1 fruit fly cellular context compared by ENCODE assay signal in the genomic region with DNA sequence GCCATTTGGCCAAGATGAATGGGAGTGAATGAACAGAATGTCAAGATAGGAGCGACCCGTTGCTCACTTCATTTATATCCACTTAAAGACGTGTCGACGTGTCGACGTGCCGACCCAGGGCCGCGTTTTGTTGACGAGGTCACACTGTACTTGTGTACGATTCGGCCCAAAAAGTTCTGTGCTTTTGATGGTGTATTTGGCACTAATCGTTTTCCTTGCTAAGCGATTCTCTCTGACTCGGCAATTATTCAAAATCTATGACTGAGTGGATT.
TF ChIP-seq lines count a peak whose summit lies in the region.

No protein-coding gene starts in this region.

TF ChIP-seq in whole organism, embryonic, 481 proteins besides CTCF, POLR2A, EP300 and RAD21 (continued from another document):
- TF ChIP-seq CG16813 (GFP tag; IDR thresholded peaks at IDR 0.05; lab: Robert Waterston, UW; ENCODE audit: partially characterized antibody) (no peak), Lhr (GFP tag; optimal IDR thresholded peaks at IDR 0.05; lab: Kevin White, UChicago) (no peak), Nf-YA (GFP tag; IDR thresholded peaks at IDR 0.05; lab: Robert Waterston, UW) (no peak), CG4328 (GFP tag; optimal IDR thresholded peaks at IDR 0.05; lab: Kevin White, UChicago) (no peak), CG2678 (tag; optimal IDR thresholded peaks at IDR 0.05; lab: Kevin White, UChicago) (peak; percentile 42), Oli (tag; optimal IDR thresholded peaks at IDR 0.05; lab: Kevin White, UChicago) (peak; percentile 3), p53 (GFP tag; optimal IDR thresholded peaks at IDR 0.05; lab: Kevin White, UChicago) (no peak), Aef1 (GFP tag; IDR thresholded peaks at IDR 0.05; lab: Robert Waterston, UW) (peak; percentile 50; the same call in 1 of the 3 replicates), Chrac-16 (GFP tag; optimal IDR thresholded peaks at IDR 0.05; lab: Kevin White, UChicago) (no peak), Ets65A (GFP tag; lab: Kevin White, UChicago) (peak; percentile 68), CG7372 (GFP tag; IDR thresholded peaks at IDR 0.05; lab: Robert Waterston, UW) (no peak), inv (GFP tag; IDR thresholded peaks at IDR 0.05; lab: Robert Waterston, UW; ENCODE audit: partially characterized antibody) (no peak), Hr3 (GFP tag; optimal IDR thresholded peaks at IDR 0.05; lab: Kevin White, UChicago) (no peak), CG18764 (GFP tag; optimal IDR thresholded peaks at IDR 0.05; lab: Kevin White, UChicago) (no peak), CG9437 (GFP tag; optimal IDR thresholded peaks at IDR 0.05; lab: Kevin White, UChicago) (no peak), sisA (GFP tag; IDR thresholded peaks at IDR 0.05; lab: Robert Waterston, UW) (no peak), kay (GFP tag; optimal IDR thresholded peaks at IDR 0.05; lab: Kevin White, UChicago) (no peak), gro (GFP tag; optimal IDR thresholded peaks at IDR 0.05; lab: Kevin White, UChicago) (peak; percentile 2), PHDP (tag; optimal IDR thresholded peaks at IDR 0.05; lab: Kevin White, UChicago) (no peak), gt (GFP tag; IDR thresholded peaks at IDR 0.05; lab: Robert Waterston, UW) (no peak), nom (GFP tag; optimal IDR thresholded peaks at IDR 0.05; lab: Kevin White, UChicago) (no peak), caup (GFP tag; optimal IDR thresholded peaks at IDR 0.05; lab: Kevin White, UChicago; ENCODE audit: severe bottlenecking) (no peak), Myb (GFP tag; optimal IDR thresholded peaks at IDR 0.05; lab: Kevin White, UChicago) (no peak), Sin3A (optimal IDR thresholded peaks at IDR 0.05; lab: Kevin White, UChicago) (no peak), bab2 (GFP tag; optimal IDR thresholded peaks at IDR 0.05; lab: Kevin White, UChicago) (peak; percentile 23), Stat92E (GFP tag; optimal IDR thresholded peaks at IDR 0.05; lab: Kevin White, UChicago) (no peak), Dbx (GFP tag; IDR thresholded peaks at IDR 0.05; lab: Robert Waterston, UW) (peak; percentile 55; the same call in 2 of the 3 replicates), CG14441 (GFP tag; IDR thresholded peaks at IDR 0.05; lab: Robert Waterston, UW) (peak; percentile 56; the same call in 1 of the 2 replicates), ro (GFP tag; IDR thresholded peaks at IDR 0.05; lab: Robert Waterston, UW) (no peak), hbn (GFP tag; IDR thresholded peaks at IDR 0.05; lab: Robert Waterston, UW; ENCODE audit: partially characterized antibody) (no peak), en (GFP tag; optimal IDR thresholded peaks at IDR 0.05; lab: Kevin White, UChicago) (no peak), seq (GFP tag; IDR thresholded peaks at IDR 0.05; lab: Robert Waterston, UW) (no peak), slbo (GFP tag; IDR thresholded peaks at IDR 0.05; lab: Robert Waterston, UW) (peak; percentile 69), Bteb2 (GFP tag; optimal IDR thresholded peaks at IDR 0.05; lab: Kevin White, UChicago) (no peak), Rfx (GFP tag; IDR thresholded peaks at IDR 0.05; lab: Robert Waterston, UW) (peak; percentile 76), CG4707 (GFP tag; optimal IDR thresholded peaks at IDR 0.05; lab: Kevin White, UChicago) (no peak), CG13894 (tag; optimal IDR thresholded peaks at IDR 0.05; lab: Kevin White, UChicago) (no peak), HmgZ (tag; optimal IDR thresholded peaks at IDR 0.05; lab: Kevin White, UChicago) (peak; percentile 6), CG3995 (GFP tag; optimal IDR thresholded peaks at IDR 0.05; lab: Kevin White, UChicago) (no peak), CG9797 (GFP tag; optimal IDR thresholded peaks at IDR 0.05; lab: Kevin White, UChicago) (no peak), twi (tag; optimal IDR thresholded peaks at IDR 0.05; lab: Kevin White, UChicago) (no peak), CG12659 (GFP tag; optimal IDR thresholded peaks at IDR 0.05; lab: Kevin White, UChicago) (no peak), CG1233 (GFP tag; optimal IDR thresholded peaks at IDR 0.05; lab: Kevin White, UChicago) (no peak), CG10431 (GFP tag; optimal IDR thresholded peaks at IDR 0.05; lab: Kevin White, UChicago) (no peak), MBD-R2 (GFP tag; IDR thresholded peaks at IDR 0.05; lab: Robert Waterston, UW) (peak; percentile 20; the same call in 1 of the 2 replicates), Bgb (GFP tag; IDR thresholded peaks at IDR 0.05; lab: Robert Waterston, UW; ENCODE audit: partially characterized antibody) (no peak), sqz (GFP tag; optimal IDR thresholded peaks at IDR 0.05; lab: Kevin White, UChicago) (no peak), CG34224 (GFP tag; IDR thresholded peaks at IDR 0.05; lab: Robert Waterston, UW; ENCODE audit: partially characterized antibody) (no peak), CG15011 (GFP tag; optimal IDR thresholded peaks at IDR 0.05; lab: Kevin White, UChicago) (no peak), mam (GFP tag; optimal IDR thresholded peaks at IDR 0.05; lab: Kevin White, UChicago) (peak; percentile 43), CG15601 (tag; optimal IDR thresholded peaks at IDR 0.05; lab: Kevin White, UChicago) (no peak), CG4360 (GFP tag; IDR thresholded peaks at IDR 0.05; lab: Robert Waterston, UW) (no peak), Ravus (GFP tag; IDR thresholded peaks at IDR 0.05; lab: Robert Waterston, UW) (no peak), MESR4 (GFP tag; optimal IDR thresholded peaks at IDR 0.05; lab: Kevin White, UChicago) (no peak), pan (optimal IDR thresholded peaks at IDR 0.05; lab: Kevin White, UChicago) (no peak), pan (GFP tag; optimal IDR thresholded peaks at IDR 0.05 in 1 of 2, IDR thresholded peaks at IDR 0.05 in 1 of 2) (peak in 1 of 2 experiments; percentile 38), Fer1 (GFP tag; optimal IDR thresholded peaks at IDR 0.05; lab: Kevin White, UChicago) (peak; percentile 43), CG10462 (GFP tag; optimal IDR thresholded peaks at IDR 0.05; lab: Kevin White, UChicago) (no peak), dimm (GFP tag; IDR thresholded peaks at IDR 0.05; lab: Robert Waterston, UW) (no peak), scrt (GFP tag; optimal IDR thresholded peaks at IDR 0.05; lab: Kevin White, UChicago) (no peak), CG18619 (GFP tag; optimal IDR thresholded peaks at IDR 0.05; lab: Kevin White, UChicago) (no peak), salm (tag; optimal IDR thresholded peaks at IDR 0.05; lab: Kevin White, UChicago) (no peak), mld (GFP tag; IDR thresholded peaks at IDR 0.05; lab: Robert Waterston, UW; ENCODE audit: partially characterized antibody) (no peak), CG6272 (GFP tag; IDR thresholded peaks at IDR 0.05; lab: Robert Waterston, UW) (no peak), CG11398 (GFP tag; optimal IDR thresholded peaks at IDR 0.05; lab: Kevin White, UChicago) (no peak), CG4424 (GFP tag; optimal IDR thresholded peaks at IDR 0.05; lab: Kevin White, UChicago) (no peak), CG12391 (tag; optimal IDR thresholded peaks at IDR 0.05; lab: Kevin White, UChicago) (no peak), CG8359 (GFP tag; optimal IDR thresholded peaks at IDR 0.05; lab: Kevin White, UChicago; ENCODE audit: borderline replicate concordance) (no peak), sob (GFP tag; IDR thresholded peaks at IDR 0.05; lab: Robert Waterston, UW) (peak; percentile 26; the same call in 1 of the 2 replicates), Lim3 (GFP tag; IDR thresholded peaks at IDR 0.05; lab: Robert Waterston, UW) (no peak), CG2875 (GFP tag; optimal IDR thresholded peaks at IDR 0.05; lab: Kevin White, UChicago) (no peak), pho (GFP tag; optimal IDR thresholded peaks at IDR 0.05; lab: Kevin White, UChicago) (no peak), gsb-n (tag; optimal IDR thresholded peaks at IDR 0.05; lab: Kevin White, UChicago) (no peak), CkIIα-i1 (GFP tag; IDR thresholded peaks at IDR 0.05; lab: Robert Waterston, UW) (no peak), CG7786 (GFP tag; optimal IDR thresholded peaks at IDR 0.05; lab: Kevin White, UChicago) (peak; percentile 40), CG17359 (tag; optimal IDR thresholded peaks at IDR 0.05; lab: Kevin White, UChicago) (no peak), CG8290 (GFP tag; optimal IDR thresholded peaks at IDR 0.05; lab: Kevin White, UChicago) (no peak), CG8290 (tag; optimal IDR thresholded peaks at IDR 0.05; lab: Kevin White, UChicago) (peak in 1 of 2 experiments; percentile 74), sug (tag; optimal IDR thresholded peaks at IDR 0.05; lab: Kevin White, UChicago) (peak; percentile 14), CG6765 (GFP tag; optimal IDR thresholded peaks at IDR 0.05; lab: Kevin White, UChicago) (no peak), CG4730 (GFP tag; IDR thresholded peaks at IDR 0.05; lab: Robert Waterston, UW) (no peak), CG14050 (GFP tag; IDR thresholded peaks at IDR 0.05; lab: Robert Waterston, UW) (no peak), eve (GFP tag; optimal IDR thresholded peaks at IDR 0.05; lab: Kevin White, UChicago) (no peak), NC2β (GFP tag; optimal IDR thresholded peaks at IDR 0.05; lab: Kevin White, UChicago) (no peak), pb (GFP tag; optimal IDR thresholded peaks at IDR 0.05; lab: Kevin White, UChicago) (peak; percentile 11), CHES-1-like (GFP tag; optimal IDR thresholded peaks at IDR 0.05; lab: Kevin White, UChicago) (no peak), Gsc (GFP tag; IDR thresholded peaks at IDR 0.05; lab: Robert Waterston, UW) (no peak), B-H1 (GFP tag; IDR thresholded peaks at IDR 0.05; lab: Robert Waterston, UW) (no peak), gcm (GFP tag; optimal IDR thresholded peaks at IDR 0.05; lab: Kevin White, UChicago) (no peak), Gug (GFP tag; IDR thresholded peaks at IDR 0.05; lab: Robert Waterston, UW) (peak; percentile 40; the same call in 2 of the 4 replicates), crc (GFP tag; optimal IDR thresholded peaks at IDR 0.05; lab: Kevin White, UChicago) (no peak), CrebB (tag; optimal IDR thresholded peaks at IDR 0.05; lab: Kevin White, UChicago) (no peak), CG8765 (GFP tag; IDR thresholded peaks at IDR 0.05; lab: Robert Waterston, UW) (no peak), maf-S (GFP tag; optimal IDR thresholded peaks at IDR 0.05; lab: Kevin White, UChicago) (no peak), zfh2 (GFP tag; optimal IDR thresholded peaks at IDR 0.05; lab: Kevin White, UChicago) (peak; percentile 45), Adf1 (GFP tag; IDR thresholded peaks at IDR 0.05; lab: Robert Waterston, UW) (0 out of 2 replicates have a peak, but pooled peaks have one; percentile 5), nmo (GFP tag; optimal IDR thresholded peaks at IDR 0.05; lab: Kevin White, UChicago) (no peak), Hmr (GFP tag; optimal IDR thresholded peaks at IDR 0.05; lab: Kevin White, UChicago) (peak; percentile 13), dysf (GFP tag; IDR thresholded peaks at IDR 0.05; lab: Robert Waterston, UW) (peak; percentile 68), Sry-δ (GFP tag; optimal IDR thresholded peaks at IDR 0.05; lab: Kevin White, UChicago) (no peak), dmrt99B (tag; optimal IDR thresholded peaks at IDR 0.05; lab: Kevin White, UChicago) (no peak), CG10366 (GFP tag; IDR thresholded peaks at IDR 0.05; lab: Robert Waterston, UW) (no peak), repo (GFP tag; optimal IDR thresholded peaks at IDR 0.05; lab: Kevin White, UChicago) (no peak), unpg (GFP tag; optimal IDR thresholded peaks at IDR 0.05; lab: Kevin White, UChicago) (peak; percentile 5), h (optimal IDR thresholded peaks at IDR 0.05; lab: Kevin White, UChicago) (no peak), Camta (GFP tag; optimal IDR thresholded peaks at IDR 0.05; lab: Kevin White, UChicago) (no peak), D (optimal IDR thresholded peaks at IDR 0.05; lab: Kevin White, UChicago) (no peak), D (GFP tag; optimal IDR thresholded peaks at IDR 0.05; lab: Kevin White, UChicago) (no peak)
